Worm (Caenorhabditis elegans) whole organism, L2 larva: ENCODE measurements around the gene plpp-1.2.

Experiments
- F13H6.1 ChIP-seq: sonication (generic microtip); optimal IDR thresholded peaks from 2 replicates; lab custom pipeline; 2016; ENCODE audit warnings: missing genetic modification characterization, missing compliant biosample characterization
- ZK546.5 ChIP-seq: sonication (generic microtip); optimal IDR thresholded peaks from 2 replicates; lab custom pipeline; 2017; ENCODE audit warnings: missing biosample characterization, missing genetic modification characterization
- blmp-1 ChIP-seq: sonication (generic microtip); optimal IDR thresholded peaks from 2 replicates; lab custom pipeline; 2017; ENCODE audit warnings: missing genetic modification characterization, mild to moderate bottlenecking, missing compliant biosample characterization, antibody characterized with exemption, moderate library complexity; ENCODE audit not compliant: insufficient read depth
- dmd-4 ChIP-seq: sonication (generic microtip); optimal IDR thresholded peaks from 2 replicates; lab custom pipeline; 2017; ENCODE audit warnings: missing biosample characterization, missing genetic modification characterization
- fos-1 ChIP-seq: fragments of 150-350 bp; optimal IDR thresholded peaks from 2 replicates; lab custom pipeline; 2014; ENCODE audit warnings: missing biosample characterization, missing genetic modification characterization
- gmeb-1 ChIP-seq: fragments of 150-350 bp; optimal IDR thresholded peaks from 2 replicates; lab custom pipeline; 2014; ENCODE audit warnings: missing biosample characterization, missing genetic modification characterization
- mbf-1 ChIP-seq: sonication (generic microtip); optimal IDR thresholded peaks from 2 replicates; lab custom pipeline; 2017; ENCODE audit warnings: missing biosample characterization, missing genetic modification characterization
- nhr-10 ChIP-seq: sonication (generic microtip); optimal IDR thresholded peaks from 2 replicates; lab custom pipeline; 2017; ENCODE audit warnings: missing biosample characterization, missing genetic modification characterization
- nhr-237 ChIP-seq: fragments of 150-350 bp; optimal IDR thresholded peaks from 2 replicates; lab custom pipeline; 2014; ENCODE audit warnings: missing biosample characterization, missing genetic modification characterization
- nhr-25 ChIP-seq: fragments of 150-350 bp; sonication (generic microtip); optimal IDR thresholded peaks from 3 replicates; lab custom pipeline; 2014; ENCODE audit warnings: missing biosample characterization, missing genetic modification characterization
- skn-1 ChIP-seq: sonication (generic microtip); optimal IDR thresholded peaks from 2 replicates; lab custom pipeline; 2017; ENCODE audit warnings: missing biosample characterization, missing genetic modification characterization
- ztf-11 ChIP-seq: sonication (generic microtip); optimal IDR thresholded peaks from 2 replicates; lab custom pipeline; 2017; ENCODE audit warnings: missing biosample characterization, missing genetic modification characterization

ce11 chrII:6441128-6441527 is 44.1 kb upstream of the plpp-1.2 start, which contains the start of gene cutl-16:
- no peak for TF ChIP-seq dmd-4 (tag; lab: Kevin White, UChicago)
- no peak for TF ChIP-seq gmeb-1 (tag; lab: Kevin White, UChicago)
- TF ChIP-seq nhr-237 (tag; lab: Kevin White, UChicago), result no peak
- TF ChIP-seq F13H6.1, result no peak
- TF ChIP-seq nhr-10 (tag; lab: Kevin White, UChicago), result no peak
- no peak for TF ChIP-seq skn-1
- no peak for TF ChIP-seq blmp-1
- no peak for TF ChIP-seq ztf-11 (tag; lab: Kevin White, UChicago)
- TF ChIP-seq nhr-25 (tag; lab: Kevin White, UChicago), result no peak
- TF ChIP-seq fos-1 (tag; lab: Kevin White, UChicago), result no peak
- no peak for TF ChIP-seq ZK546.5 (tag; lab: Kevin White, UChicago)
- TF ChIP-seq mbf-1 (tag; lab: Kevin White, UChicago), result no peak
